Worm (Caenorhabditis elegans) whole organism, dauer: Measurements from ENCODE around the gene C49A9.9.

ENCODE experiments used
- unc-62 ChIP-seq: sonication (generic microtip); optimal IDR thresholded peaks from 2 replicates; lab custom pipeline; 2017; ENCODE audit warnings: missing biosample characterization, missing genetic modification reagents, missing genetic modification characterization

Gene C49A9.9

DNA sequence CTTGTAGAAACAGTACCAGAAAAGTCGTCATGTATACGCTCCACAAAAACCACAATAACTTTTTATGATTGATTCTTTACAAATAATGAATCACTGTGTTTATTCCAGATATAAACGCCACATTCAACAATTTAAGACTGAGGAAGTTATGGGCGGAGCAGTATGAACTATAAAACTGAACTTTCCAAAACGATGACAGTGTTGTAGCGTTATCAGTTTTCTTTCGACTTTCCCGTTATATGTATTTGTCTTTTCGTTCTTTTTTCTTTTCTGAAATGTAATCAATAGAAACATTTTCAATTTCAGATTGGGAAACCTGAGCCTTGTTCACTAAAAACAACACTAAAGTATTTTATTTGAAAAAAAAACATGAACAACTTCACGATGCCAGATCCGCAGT lies at the start of gene C49A9.9:
Gene C49A9.9, plus strand, starts transcription at position 307 of the 400 bp plus-strand sequence.
- no peak for TF ChIP-seq unc-62 (GFP tag; lab: Kevin White, UChicago)

DNA sequence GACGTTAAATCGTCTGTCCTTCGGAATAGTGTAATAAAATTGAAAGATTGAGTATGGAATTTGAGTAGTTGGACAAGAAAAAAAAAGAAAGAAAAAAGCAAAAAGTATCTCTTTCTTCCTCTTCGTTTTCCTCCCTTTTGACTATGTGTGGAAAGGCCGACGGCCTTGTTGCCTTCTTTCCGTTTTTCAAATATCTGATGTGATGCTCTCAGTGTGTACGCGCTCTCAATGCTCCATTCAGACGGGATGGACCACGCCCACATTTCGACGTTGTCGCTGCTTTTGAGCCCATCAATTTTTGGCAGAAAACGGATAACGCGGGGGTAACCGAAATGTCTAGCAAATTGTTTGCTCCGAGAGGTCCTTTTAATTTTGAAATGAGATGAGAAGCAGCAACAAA lies 44.2 kb upstream of the C49A9.9 start:
- no peak for TF ChIP-seq unc-62 (GFP tag; lab: Kevin White, UChicago)

DNA sequence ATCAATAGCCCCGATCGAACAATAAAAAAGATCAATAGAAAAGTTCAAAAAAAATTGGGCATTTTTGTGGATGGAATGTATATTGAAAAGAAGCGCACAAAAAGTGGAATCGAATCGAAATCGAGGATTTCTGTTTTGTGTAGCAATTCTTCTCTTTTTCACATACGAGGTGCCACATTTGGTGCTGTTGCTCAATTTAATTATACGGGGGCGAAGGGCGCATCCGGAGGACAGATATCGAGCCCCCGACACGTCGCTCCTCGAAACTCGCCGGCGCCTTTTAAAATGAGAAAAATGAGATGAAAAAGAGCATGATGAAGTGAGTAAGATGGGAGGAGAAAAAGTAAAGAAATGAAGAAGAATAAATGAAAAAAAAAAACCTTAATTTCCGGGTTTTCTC lies 39.8 kb upstream of the C49A9.9 start:
- TF ChIP-seq unc-62 (GFP tag; lab: Kevin White, UChicago), result no peak

DNA sequence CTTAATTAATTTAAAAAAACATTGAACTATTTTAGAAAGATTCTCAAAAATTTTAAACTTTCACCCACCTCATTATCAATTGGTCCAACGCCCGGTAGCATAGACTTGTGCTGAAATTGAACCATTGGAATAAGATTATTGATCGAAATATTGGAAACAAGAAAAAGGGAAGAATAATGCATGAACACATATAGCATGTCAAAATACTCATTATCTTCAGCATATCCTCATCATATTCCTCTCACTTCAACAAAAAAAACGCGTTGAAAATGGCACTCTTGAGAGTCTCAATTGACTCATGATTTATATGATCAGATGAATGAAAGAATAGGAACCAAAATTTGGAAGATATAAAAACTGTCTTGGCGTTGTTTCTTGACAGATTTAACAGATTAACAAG lies 33.4 kb upstream of the C49A9.9 start, which contains the start of gene unc-77:
Gene unc-77, minus strand, starts transcription at position 101 of the 400 bp plus-strand sequence.
- TF ChIP-seq unc-62 (GFP tag; lab: Kevin White, UChicago), result no peak

DNA sequence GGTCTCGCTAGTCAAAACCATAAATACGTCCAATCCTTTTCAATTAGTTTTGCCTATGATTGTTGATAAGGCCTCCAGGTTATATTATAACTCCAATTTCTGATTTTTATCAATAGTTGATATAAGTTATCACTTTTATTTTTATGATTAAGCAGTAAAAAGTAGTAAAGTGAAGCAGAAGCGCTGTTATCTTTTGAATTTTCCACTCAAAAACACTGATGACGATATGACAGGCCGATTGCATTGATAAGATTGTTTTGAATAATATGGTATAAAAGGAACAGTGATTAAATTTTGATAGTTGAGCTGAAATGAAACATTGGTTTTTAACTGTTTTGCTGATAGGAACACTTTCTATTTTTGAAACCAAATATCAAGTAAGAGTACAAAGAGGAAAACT lies 31.6 kb upstream of the C49A9.9 start, which contains the start of gene asp-9:
Gene asp-9, plus strand, starts transcription at position 312 of the 400 bp plus-strand sequence.
- no peak for TF ChIP-seq unc-62 (GFP tag; lab: Kevin White, UChicago)

DNA sequence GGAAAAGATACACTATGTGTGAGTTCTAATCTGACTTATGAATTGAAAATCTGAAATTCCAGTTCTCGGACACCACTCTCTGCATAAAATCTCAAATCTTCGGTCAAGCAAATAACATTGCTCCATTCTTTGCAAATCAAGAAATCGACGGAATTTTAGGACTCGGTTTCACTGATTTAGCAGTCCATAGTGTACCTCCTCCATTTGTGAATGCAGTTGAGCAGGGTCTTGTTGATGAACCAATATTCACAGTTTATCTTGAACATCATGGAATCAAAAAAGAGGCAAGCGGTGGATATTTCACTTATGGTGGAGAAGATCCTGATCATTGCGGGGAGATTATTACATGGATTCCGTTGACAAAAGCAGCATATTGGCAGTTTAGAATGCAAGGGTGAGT lies 30.0 kb upstream of the C49A9.9 start:
- TF ChIP-seq unc-62 (GFP tag; lab: Kevin White, UChicago), result no peak

DNA sequence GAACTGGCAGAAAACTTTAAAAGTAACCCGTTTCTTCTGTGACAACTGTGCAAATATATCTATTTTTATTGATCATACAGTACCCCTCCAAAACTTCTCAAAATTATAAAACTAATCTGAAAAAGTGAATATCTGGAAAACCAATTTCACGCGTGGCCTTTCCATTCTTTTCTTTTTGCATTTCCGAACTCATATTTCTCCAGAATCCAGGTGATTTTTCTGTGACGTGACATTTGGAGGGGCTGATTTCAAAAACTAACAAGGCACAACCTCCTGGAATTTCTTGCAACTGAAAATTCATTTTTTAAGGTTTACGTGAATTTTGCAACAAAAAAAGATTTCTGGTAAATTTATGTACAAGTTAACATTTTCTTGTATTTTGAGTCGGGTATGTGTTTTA lies 16.9 kb upstream of the C49A9.9 start:
- TF ChIP-seq unc-62 (GFP tag; lab: Kevin White, UChicago), result no peak

DNA sequence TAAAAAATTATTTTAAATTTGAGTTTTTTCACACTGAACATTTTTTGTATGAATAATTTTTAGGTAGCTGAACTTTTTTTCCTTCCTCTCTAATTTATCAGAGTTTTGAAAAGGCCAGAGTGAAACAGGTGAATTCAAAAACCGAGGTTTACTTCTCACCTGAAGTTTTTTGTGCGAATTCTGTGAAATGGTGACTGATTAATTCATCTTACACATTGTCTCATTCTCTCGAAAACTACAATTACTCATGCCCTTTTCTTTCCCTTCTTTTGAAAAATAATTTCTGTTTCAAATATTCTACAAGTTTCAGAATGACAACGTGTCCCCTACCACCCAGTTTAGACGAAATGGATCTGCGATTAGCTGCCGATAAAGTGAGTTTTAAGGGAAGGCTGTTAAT lies 15.4 kb upstream of the C49A9.9 start, which contains the start of gene tkr-2:
Gene tkr-2, plus strand, starts transcription at position 301 of the 400 bp plus-strand sequence.
- TF ChIP-seq unc-62 (GFP tag; lab: Kevin White, UChicago), result no peak

DNA sequence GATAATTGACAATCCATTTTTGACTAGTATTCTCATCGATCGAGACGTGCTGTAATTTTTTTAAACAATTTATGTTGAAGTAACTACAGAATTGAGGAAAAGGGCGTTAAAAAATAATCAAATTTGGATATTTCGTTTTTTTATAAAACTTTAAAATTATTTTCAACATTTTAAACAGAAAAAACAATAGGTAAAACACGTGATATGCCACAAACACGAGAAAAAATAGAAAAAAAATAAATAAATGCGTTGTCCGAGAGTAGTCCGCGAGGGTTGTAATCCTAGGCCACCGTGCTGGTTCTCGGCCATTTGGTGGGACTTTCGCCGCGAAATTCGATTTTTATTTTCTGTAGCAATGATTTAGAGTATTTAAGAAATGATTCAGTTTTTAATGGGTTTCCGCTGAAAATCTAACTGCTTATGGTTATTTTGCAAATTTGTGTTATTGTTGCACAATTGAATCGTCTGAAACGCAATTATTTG lies 10.8 kb upstream of the C49A9.9 start, which contains the start of gene C49A9.10:
Gene C49A9.10, minus strand, starts transcription at position 51 of the 483 bp plus-strand sequence.
- TF ChIP-seq unc-62 (GFP tag; lab: Kevin White, UChicago), result no peak

DNA sequence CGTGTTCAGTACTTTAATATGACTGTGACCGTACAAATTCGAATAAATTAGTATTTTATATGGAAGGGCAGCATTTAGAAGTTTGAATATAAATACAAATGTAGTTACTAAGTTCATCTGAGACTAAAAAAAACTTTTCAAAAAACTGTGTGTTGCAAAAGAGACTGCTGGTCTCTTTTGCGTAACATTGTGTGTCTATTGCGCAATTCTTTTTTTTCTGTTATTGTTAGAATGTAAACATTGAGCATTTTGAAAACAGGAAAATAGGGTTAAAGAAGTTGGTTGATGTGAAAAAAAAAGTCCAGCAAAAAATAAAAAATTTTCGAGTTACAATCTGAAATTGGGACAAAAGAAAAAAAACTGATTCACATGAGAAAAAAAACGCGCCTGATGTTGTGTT lies 7.8 kb upstream of the C49A9.9 start:
- no peak for TF ChIP-seq unc-62 (GFP tag; lab: Kevin White, UChicago)

DNA sequence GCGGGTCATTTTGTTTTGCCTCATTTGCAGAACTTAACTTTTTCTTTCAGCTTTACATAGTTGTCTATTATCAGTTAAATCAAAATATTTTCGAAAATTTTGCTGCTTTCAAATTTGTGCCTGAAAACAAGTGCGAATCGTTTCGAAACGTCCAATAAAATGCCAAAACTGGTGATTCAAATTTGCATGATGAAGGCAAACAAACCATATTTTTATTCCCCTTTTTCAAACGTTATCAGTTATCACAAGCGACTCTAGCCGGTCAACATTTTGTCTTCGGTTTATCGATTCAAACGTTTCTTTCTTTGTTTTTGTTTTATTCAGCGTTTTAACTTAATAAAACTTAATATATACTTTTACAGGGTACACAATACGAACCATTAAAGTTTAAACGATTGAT lies 6.6 kb upstream of the C49A9.9 start, which contains the start of the genes ugt-24 and C49A9.6:
Gene ugt-24, minus strand, starts transcription at position 147 of the 400 bp plus-strand sequence.
Gene C49A9.6, plus strand, starts transcription at position 363 of the 400 bp plus-strand sequence.
- no peak for TF ChIP-seq unc-62 (GFP tag; lab: Kevin White, UChicago)

DNA sequence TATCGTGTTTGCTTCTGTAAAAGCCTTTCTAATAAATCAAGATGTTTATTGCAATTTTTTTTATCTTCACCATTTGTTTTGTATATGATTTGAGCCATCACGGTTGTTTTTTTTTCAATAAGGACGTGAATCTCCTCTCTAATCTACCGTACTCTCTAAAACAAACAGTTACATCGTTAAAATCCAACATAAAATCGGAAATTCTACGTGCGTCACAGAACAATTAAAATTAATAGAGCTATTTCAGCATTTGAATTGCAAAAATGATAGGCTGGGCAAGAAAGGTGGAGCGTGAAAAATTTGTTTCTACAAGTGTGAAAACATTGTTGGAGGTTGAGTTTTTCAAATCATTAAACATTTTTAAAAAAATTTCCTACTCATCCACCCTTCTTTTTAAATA lies 3.8 kb upstream of the C49A9.9 start, which contains the start of gene C49A9.5:
Gene C49A9.5, plus strand, starts transcription at position 271 of the 400 bp plus-strand sequence.
- no peak for TF ChIP-seq unc-62 (GFP tag; lab: Kevin White, UChicago)

DNA sequence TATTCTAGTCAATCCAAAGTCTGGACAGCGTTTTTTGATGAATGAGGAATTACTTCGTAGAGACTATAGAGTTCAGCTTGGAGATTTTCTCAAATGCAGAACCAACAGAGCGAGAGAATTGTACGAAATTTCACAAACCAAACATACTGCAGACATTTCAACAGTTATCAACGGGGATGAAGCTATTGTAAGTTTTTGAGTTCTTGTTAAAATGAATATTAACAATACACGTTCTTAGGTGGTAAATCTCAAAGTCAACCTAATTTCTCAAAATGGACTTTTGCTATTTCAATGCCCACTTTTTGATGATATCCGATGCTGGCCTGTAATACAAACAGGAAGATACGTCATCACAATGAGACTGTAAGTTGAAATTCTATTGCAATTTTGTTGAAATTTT lies 331 bp downstream of the C49A9.9 start:
- no peak for TF ChIP-seq unc-62 (GFP tag; lab: Kevin White, UChicago)

DNA sequence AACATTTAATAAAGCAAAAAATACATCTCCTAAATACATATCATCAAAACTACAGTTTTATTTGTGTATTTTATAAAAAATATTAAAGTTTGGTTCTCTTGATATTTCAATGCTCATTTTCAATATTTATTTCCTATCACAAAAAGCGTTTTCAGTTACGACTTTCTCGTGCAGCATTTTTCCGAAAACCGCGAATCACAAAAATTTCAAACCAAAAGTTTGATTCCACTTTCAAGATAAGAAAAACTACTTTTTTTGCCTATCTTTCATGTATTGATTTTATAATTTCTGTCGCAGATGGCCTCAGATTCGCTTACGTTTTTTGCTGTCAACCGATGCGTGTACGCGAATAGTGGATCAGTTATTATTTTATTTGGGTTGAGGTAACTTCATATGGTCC lies 2.3 kb downstream of the C49A9.9 start, which contains the start of gene C49A9.4:
Gene C49A9.4, plus strand, starts transcription at position 265 of the 400 bp plus-strand sequence.
- TF ChIP-seq unc-62 (GFP tag; lab: Kevin White, UChicago), result no peak

DNA sequence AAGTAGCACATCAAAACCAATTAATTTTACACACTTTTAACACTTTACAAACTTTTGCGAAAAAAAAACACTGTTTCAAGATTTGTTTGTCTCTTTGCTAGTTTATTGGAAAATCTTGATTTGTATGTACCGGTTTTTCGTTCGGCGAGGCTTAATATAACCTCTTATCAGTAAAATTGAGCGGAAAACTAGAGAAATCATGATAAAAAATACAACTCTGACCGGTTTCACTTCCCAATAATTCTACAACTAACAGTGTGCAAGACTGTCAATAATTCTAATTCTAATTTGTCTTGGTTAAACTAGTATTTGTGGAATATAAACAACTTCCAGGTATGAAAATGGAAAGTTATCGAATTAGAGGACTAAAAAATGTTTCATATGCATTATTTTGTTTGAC lies 4.7 kb downstream of the C49A9.9 start, which contains the start of gene C49A9.3:
Gene C49A9.3, plus strand, starts transcription at position 212 of the 400 bp plus-strand sequence.
- no peak for TF ChIP-seq unc-62 (GFP tag; lab: Kevin White, UChicago)

DNA sequence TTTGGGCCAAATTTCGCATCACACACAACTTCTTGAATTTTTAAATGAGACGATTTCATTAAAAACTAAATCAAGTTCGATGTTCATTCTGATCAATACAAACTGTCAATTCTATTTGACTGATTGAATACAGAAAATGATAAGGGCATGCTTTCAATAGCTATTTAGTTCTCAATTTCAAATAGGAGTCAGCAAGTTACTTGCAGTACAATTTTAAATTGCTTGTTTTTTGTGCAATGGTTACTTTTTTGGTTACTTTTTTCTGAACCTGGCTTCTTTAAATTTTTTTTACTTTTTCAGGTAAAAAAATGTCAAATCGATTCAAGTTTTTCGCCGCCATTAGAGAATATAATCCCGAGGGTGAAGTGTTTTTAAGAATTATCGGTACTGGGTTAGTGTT lies 8.0 kb downstream of the C49A9.9 start, which contains the start of gene C49A9.2:
Gene C49A9.2, plus strand, starts transcription at position 301 of the 400 bp plus-strand sequence.
- no peak for TF ChIP-seq unc-62 (GFP tag; lab: Kevin White, UChicago)

DNA sequence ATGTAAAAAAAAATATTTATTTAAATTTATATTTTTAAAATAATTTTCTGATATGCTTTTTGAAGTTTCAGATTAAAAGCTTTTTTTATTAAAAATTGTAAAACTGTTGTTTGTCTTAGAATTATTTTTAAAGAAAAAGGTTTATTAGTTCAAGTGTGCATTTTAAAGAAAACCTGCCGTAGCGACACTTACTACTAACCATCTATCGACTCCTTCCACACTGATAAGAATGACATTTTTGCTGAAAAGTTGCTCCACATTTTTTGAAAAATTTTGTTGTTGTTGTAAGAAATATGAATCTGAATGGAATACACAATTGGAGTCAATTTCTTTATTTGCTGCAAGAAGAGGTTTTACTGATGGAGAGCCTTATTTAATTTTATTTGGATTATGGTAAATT lies 10.8 kb downstream of the C49A9.9 start, which contains the start of gene C49A9.1:
Gene C49A9.1, plus strand, starts transcription at position 217 of the 400 bp plus-strand sequence.
- TF ChIP-seq unc-62 (GFP tag; lab: Kevin White, UChicago), result no peak
